Worm (Caenorhabditis elegans) whole organism, early embryonic: ENCODE results near the gene mrp-6.

Source experiments
- B0310.2 ChIP-seq: sonication (generic microtip); optimal IDR thresholded peaks from 2 replicates; lab custom pipeline; 2016; ENCODE audit warnings: mild to moderate bottlenecking, missing genetic modification characterization, missing compliant biosample characterization
- hnd-1 ChIP-seq: sonication (generic microtip); optimal IDR thresholded peaks from 2 replicates; lab custom pipeline; 2016; ENCODE audit warnings: missing genetic modification characterization, missing compliant biosample characterization

DNA sequence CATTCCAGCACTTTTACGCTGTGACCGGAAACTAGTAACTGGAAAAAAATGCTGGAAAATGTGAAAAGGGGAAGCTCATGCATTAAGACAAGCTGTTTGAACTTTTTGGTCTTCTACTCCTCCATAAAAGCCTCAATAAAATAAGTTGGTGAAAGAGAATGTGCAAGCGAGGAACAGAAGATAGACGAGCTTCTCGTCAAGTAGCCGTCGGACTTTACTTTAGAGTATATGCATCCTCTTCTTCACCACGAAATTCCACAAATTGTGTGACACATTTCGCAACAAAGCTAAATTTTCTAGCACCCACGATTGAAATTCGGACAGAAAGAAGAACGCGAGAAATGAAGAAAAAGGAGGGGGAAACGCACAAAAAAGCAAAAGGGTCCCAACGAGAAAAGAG lies 26.6 kb downstream of the mrp-6 start:
- TF ChIP-seq B0310.2 (tag; lab: Kevin White, UChicago) (no peak), hnd-1 (tag; lab: Kevin White, UChicago) (no peak)
